Worm (Caenorhabditis elegans) whole organism, early embryonic: ENCODE data around the gene T01B10.5.
"Not testable (repeated sequence)": the region's sequence is repeated elsewhere in the genome, so short reads cannot be mapped to it uniquely, and the experiment has no call there.

Source experiments
- B0310.2 ChIP-seq: sonication (generic microtip); optimal IDR thresholded peaks from 2 replicates; lab custom pipeline; 2016; ENCODE audit warnings: mild to moderate bottlenecking, missing genetic modification characterization, missing compliant biosample characterization
- F13C5.2 ChIP-seq: sonication (generic microtip); optimal IDR thresholded peaks from 2 replicates; lab custom pipeline; 2017; ENCODE audit warnings: mild to moderate bottlenecking, missing genetic modification characterization, inconsistent platforms, missing compliant biosample characterization
- aly-1 ChIP-seq: sonication (generic microtip); optimal IDR thresholded peaks from 2 replicates; lab custom pipeline; 2016; ENCODE audit warnings: missing genetic modification characterization, missing compliant biosample characterization
- ama-1 ChIP-seq: fragments of 150-350 bp; optimal IDR thresholded peaks from 2 replicates; lab custom pipeline; 2014
- ceh-13 ChIP-seq: fragments of 200-800 bp; sonication (Bioruptor generic); optimal IDR thresholded peaks from 2 replicates; lab custom pipeline; 2018; ENCODE audit warnings: mild to moderate bottlenecking, missing genetic modification characterization, missing compliant biosample characterization
- ceh-36 ChIP-seq: sonication (generic microtip); optimal IDR thresholded peaks from 2 replicates; lab custom pipeline; 2016; ENCODE audit warnings: missing genetic modification characterization, inconsistent platforms, missing compliant biosample characterization
- ets-7 ChIP-seq: sonication (generic microtip); optimal IDR thresholded peaks from 2 replicates; lab custom pipeline; 2016; ENCODE audit warnings: missing genotype, missing genetic modification characterization, missing compliant biosample characterization
- flt-1 ChIP-seq: fragments of 200-800 bp; sonication (Bioruptor generic); IDR thresholded peaks from 2 replicates; pipeline ENCODE4 v1.3.6; 2022; ENCODE audit warnings: missing genetic modification characterization, missing compliant biosample characterization
- hmbx-1 ChIP-seq: sonication (generic microtip); optimal IDR thresholded peaks from 2 replicates; lab custom pipeline; 2016; ENCODE audit warnings: mild to moderate bottlenecking, missing genetic modification characterization, missing compliant biosample characterization
- hmg-4 ChIP-seq: fragments of 200-800 bp; sonication (Bioruptor generic); optimal IDR thresholded peaks from 2 replicates; lab custom pipeline; 2018; ENCODE audit warnings: mild to moderate bottlenecking, missing genetic modification characterization, missing compliant biosample characterization
- hnd-1 ChIP-seq: sonication (generic microtip); optimal IDR thresholded peaks from 2 replicates; lab custom pipeline; 2016; ENCODE audit warnings: missing genetic modification characterization, missing compliant biosample characterization
- pes-1 ChIP-seq: fragments of 200-800 bp; sonication (Bioruptor generic); IDR thresholded peaks from 2 replicates; pipeline ENCODE4 v1.3.6; 2022; ENCODE audit warnings: missing genetic modification reagents, missing genetic modification characterization, missing compliant biosample characterization
- scrt-1 ChIP-seq: fragments of 200-800 bp; sonication (Bioruptor generic); IDR thresholded peaks from 2 replicates; pipeline ENCODE4 v1.3.6; 2022; ENCODE audit warnings: missing genetic modification characterization, missing compliant biosample characterization
- sea-1 ChIP-seq: fragments of 200-800 bp; sonication (Bioruptor generic); conservative IDR thresholded peaks from 2 replicates; pipeline ENCODE4 v1.3.6; 2022; ENCODE audit warnings: missing genetic modification characterization, missing compliant biosample characterization
- tbx-11 ChIP-seq: fragments of 200-800 bp; sonication (Bioruptor generic); IDR thresholded peaks from 2 replicates; pipeline ENCODE4 v1.3.6; 2022; ENCODE audit warnings: missing genetic modification characterization, missing compliant biosample characterization
- tbx-37 ChIP-seq: fragments of 200-800 bp; sonication (Bioruptor generic); conservative IDR thresholded peaks from 2 replicates; pipeline ENCODE4 v1.3.6; 2022; ENCODE audit warnings: missing genetic modification reagents, missing genetic modification characterization, missing compliant biosample characterization
- tra-4 ChIP-seq: sonication (generic microtip); optimal IDR thresholded peaks from 2 replicates; lab custom pipeline; 2017; ENCODE audit warnings: missing genetic modification characterization, missing compliant biosample characterization

T01B10.5 gene

DNA sequence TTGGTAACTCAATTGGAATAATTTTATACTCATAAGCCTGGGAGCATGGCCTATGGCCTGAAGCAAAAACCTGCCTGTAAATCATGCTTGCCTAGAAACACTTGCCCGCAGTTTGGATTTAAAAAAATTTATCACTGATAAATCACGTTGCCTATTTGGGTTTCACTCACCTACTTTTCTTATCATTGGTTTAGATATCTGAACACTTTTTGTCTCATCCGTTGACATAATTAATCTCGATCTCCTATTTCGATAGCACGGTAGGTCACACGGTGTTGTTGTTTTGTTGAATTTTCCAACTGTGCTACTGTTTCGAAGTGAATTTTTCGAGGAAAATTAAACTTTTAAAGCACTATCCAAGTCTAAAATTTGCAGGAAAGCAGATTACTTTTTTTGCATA, 11.9 kb downstream of the T01B10.5 start:
- no peak for TF ChIP-seq hnd-1 (tag; lab: Kevin White, UChicago)
- no peak for TF ChIP-seq ama-1 (lab: Kevin White, UChicago)
- TF ChIP-seq flt-1 (GFP tag; lab: Robert Waterston, UW): no peak
- TF ChIP-seq tbx-11 (GFP tag; lab: Robert Waterston, UW): no peak
- no peak for TF ChIP-seq hmg-4
- no peak for TF ChIP-seq ceh-13 (GFP tag; lab: Kevin White, UChicago)
- TF ChIP-seq F13C5.2 (tag; lab: Kevin White, UChicago): no peak

DNA sequence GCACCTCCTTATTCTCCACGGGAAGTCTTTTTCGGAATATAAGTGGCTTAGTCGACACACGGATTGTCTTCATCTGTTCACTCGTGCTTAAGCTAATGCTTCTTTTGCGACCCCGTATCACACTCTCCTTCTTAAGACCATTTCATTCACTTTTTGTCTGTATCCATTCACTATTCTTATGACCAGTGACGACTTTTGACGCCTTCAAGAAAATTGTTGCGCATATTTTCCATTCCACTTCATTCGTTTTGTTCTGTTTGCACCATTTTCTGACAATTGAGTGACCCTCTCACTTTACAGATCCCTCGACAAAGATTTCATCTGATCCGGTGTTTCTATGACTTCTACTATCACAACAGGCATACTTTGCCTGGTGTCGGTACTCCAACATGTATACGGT, 12.5 kb downstream of the T01B10.5 start, which contains the start of gene H03E18.1:
H03E18.1 (plus strand) TSS at position 301 of the 400 bp plus-strand sequence.
- no peak for TF ChIP-seq ama-1 (lab: Kevin White, UChicago)
- no peak for TF ChIP-seq pes-1 (GFP tag; lab: Robert Waterston, UW)
- no peak for TF ChIP-seq tbx-11 (GFP tag; lab: Robert Waterston, UW)
- no peak for TF ChIP-seq ets-7 (tag; lab: Kevin White, UChicago)
- no peak for TF ChIP-seq F13C5.2 (tag; lab: Kevin White, UChicago)
- TF ChIP-seq flt-1 (GFP tag; lab: Robert Waterston, UW): no peak
- no peak for TF ChIP-seq hmbx-1 (tag; lab: Kevin White, UChicago)
- no peak for TF ChIP-seq sea-1 (GFP tag; lab: Robert Waterston, UW)
- no peak for TF ChIP-seq scrt-1
- TF ChIP-seq tra-4: no peak

DNA sequence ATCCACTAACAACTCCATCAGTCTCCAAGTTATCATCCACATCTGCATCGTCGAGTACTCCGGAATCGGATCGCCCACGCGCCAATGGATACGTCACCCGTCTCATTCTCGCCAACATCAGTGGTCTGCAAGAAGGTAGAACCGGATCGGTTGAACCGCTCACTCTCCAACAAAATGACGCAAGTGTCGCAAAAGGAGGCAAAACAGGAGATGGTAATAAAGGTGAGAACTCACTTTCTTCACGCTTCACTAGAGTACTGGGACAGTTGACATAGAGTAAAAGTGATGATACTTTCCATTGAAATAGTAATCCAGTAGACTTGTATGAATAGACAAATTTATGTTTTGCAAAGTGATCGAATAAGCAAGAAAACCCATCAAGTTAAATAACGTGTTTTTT, 14.0 kb downstream of the T01B10.5 start:
- TF ChIP-seq hmbx-1 (tag; lab: Kevin White, UChicago) (no peak), scrt-1 (no peak), ets-7 (tag; lab: Kevin White, UChicago) (no peak), tbx-37 (no peak), ceh-36 (tag; lab: Kevin White, UChicago) (no peak), ama-1 (lab: Kevin White, UChicago) (no peak), hnd-1 (tag; lab: Kevin White, UChicago) (no peak), tbx-11 (GFP tag; lab: Robert Waterston, UW) (no peak), B0310.2 (tag; lab: Kevin White, UChicago) (no peak)

DNA sequence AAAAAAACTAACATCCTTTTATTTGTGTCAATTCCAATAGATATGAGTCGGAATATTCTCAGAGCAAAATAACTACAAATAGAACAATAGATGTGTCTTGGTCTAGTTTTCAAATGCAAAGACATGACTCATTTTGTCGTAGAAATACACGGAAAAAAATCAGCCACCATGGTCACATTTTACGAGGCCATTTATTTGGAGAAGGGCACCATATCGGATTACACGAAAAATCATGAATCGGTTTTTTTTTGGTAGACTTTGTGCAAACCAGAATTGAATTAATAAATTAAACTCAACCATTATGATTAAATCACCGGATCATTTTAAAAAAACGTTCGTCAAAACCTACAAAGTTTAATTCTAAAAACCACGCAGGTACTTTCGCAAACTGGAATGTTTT, 25.3 kb downstream of the T01B10.5 start, which contains the start of gene H03E18.2:
H03E18.2 (minus strand) TSS at position 101 of the 400 bp plus-strand sequence.
- no peak for TF ChIP-seq tra-4
- TF ChIP-seq flt-1 (GFP tag; lab: Robert Waterston, UW): no peak
- no peak for TF ChIP-seq sea-1 (GFP tag; lab: Robert Waterston, UW)
- TF ChIP-seq ets-7 (tag; lab: Kevin White, UChicago): no peak
- no peak for TF ChIP-seq ceh-36 (tag; lab: Kevin White, UChicago)
- TF ChIP-seq B0310.2 (tag; lab: Kevin White, UChicago): no peak
- no peak for TF ChIP-seq scrt-1
- TF ChIP-seq tbx-11 (GFP tag; lab: Robert Waterston, UW): no peak
- TF ChIP-seq hmbx-1 (tag; lab: Kevin White, UChicago): no peak
- TF ChIP-seq tbx-37: no peak

DNA sequence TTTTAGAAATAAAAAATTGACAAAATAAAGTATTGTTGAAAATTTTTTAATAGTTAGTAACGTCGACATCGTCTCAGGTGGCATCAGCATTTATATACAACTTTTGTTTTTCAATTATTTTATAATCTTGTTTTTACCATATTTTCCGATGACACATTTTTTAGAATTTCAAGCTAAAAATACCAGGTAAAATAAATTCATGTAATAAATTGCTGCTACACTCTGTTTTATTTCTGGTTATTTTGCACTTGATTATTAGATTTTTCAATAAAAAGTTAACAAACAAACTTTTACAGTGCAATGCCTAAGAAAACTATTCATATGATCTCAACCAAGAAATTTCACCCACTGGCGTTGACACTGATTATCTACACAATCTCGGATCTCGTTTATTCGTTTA, 26.5 kb downstream of the T01B10.5 start, which contains the start of gene C03G5.14:
C03G5.14 (plus strand) TSS at position 301 of the 400 bp plus-strand sequence.
- TF ChIP-seq hmbx-1 (tag; lab: Kevin White, UChicago) (no peak), F13C5.2 (tag; lab: Kevin White, UChicago) (no peak), pes-1 (GFP tag; lab: Robert Waterston, UW) (no peak), ets-7 (tag; lab: Kevin White, UChicago) (no peak), flt-1 (GFP tag; lab: Robert Waterston, UW) (no peak), tbx-37 (no peak), ama-1 (lab: Kevin White, UChicago) (no peak), B0310.2 (tag; lab: Kevin White, UChicago) (no peak), tra-4 (no peak), tbx-11 (GFP tag; lab: Robert Waterston, UW) (no peak), sea-1 (GFP tag; lab: Robert Waterston, UW) (no peak), hnd-1 (tag; lab: Kevin White, UChicago) (no peak), ceh-13 (GFP tag; lab: Kevin White, UChicago) (no peak), scrt-1 (no peak), aly-1 (tag; lab: Kevin White, UChicago) (no peak), hmg-4 (no peak)

DNA sequence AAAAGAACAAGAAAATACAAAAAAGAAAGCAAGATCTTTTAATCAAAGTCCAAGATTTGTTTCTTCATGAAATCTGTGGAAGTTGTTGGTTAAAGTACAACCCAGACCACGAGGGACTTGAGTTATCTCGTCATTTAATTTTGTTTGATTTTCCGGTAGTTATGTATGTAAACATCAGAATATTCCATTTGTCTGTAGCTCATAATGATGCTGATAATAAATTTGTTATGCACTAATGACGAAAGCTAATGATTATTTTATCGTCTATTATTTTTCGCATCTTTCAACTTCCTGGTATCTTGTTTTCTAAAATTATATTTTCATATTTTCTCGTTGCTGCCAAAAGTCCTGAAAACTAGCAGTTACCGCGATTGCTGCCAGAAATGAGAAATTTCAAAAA, 27.9 kb downstream of the T01B10.5 start:
- TF ChIP-seq hmbx-1 (tag; lab: Kevin White, UChicago): no peak
- no peak for TF ChIP-seq hmg-4
- no peak for TF ChIP-seq B0310.2 (tag; lab: Kevin White, UChicago)

DNA sequence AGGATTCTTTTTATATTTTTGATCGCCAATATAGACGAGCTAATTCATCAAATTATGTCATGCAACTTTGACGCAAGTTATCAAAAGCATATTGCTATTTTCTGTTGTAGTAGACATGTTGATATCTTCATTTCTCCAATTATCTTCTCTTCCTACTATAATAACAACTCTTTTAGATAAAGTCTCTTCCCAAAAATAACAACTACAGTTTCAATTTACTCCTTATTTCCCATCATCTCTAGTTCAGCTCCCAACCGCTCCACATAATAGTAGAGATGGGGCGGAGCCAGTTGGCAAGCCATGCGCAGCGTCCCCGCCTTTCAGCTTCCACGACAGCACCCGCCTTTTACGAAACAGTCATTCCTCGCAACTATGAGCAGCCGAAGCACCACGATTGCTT, 32.8 kb downstream of the T01B10.5 start, which contains the start of gene flp-5:
flp-5 (plus strand) TSS at position 301 of the 400 bp plus-strand sequence.
- no peak for TF ChIP-seq ceh-13 (GFP tag; lab: Kevin White, UChicago)

DNA sequence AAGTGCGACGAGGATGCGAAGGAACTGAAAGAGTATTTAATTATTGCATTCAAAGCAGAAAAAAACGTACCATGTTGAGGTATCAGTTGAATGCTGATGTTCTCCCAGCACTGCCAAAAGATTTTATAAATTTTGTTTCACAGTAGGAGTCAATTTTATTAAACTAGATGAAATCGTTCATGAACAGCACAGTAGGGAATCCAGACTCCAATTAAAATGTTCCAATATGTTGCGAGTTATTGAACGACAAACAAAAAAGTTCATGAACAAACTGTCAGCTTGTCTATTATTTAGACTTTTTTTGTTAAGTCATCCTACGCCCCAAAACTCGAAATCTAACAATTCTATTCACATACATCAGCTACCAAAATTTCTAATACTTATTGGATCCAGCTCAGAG, 39.9 kb downstream of the T01B10.5 start, which contains the start of gene nspc-1:
nspc-1 (minus strand) TSS at position 101 of the 400 bp plus-strand sequence.
- TF ChIP-seq aly-1, F13C5.2, hmbx-1 (tag; lab: Kevin White, UChicago): not testable (repeated sequence)
